Fruit fly (Drosophila melanogaster): ENCODE data around the gene Dim1.

Dim1 gene

dm6 chr2L:4386926-4387550, 16.0 kb upstream of the Dim1 start, which contains the start of gene Psf2 (continued):
- TF ChIP-seq Hand (GFP tag; optimal IDR thresholded peaks at IDR 0.05) = no peak
- TF ChIP-seq CG2116 (GFP tag; optimal IDR thresholded peaks at IDR 0.05) = peak; percentile 73
- peak; percentile 58; the same call in 2 of the 4 replicates for TF ChIP-seq Dll (GFP tag; IDR thresholded peaks at IDR 0.05; ENCODE audit: partially characterized antibody)
- no peak for TF ChIP-seq CG3407 (GFP tag; optimal IDR thresholded peaks at IDR 0.05)
- no peak for TF ChIP-seq Hsf (GFP tag; optimal IDR thresholded peaks at IDR 0.05)
- no peak for TF ChIP-seq CG7745 (tag; optimal IDR thresholded peaks at IDR 0.05)
- TF ChIP-seq E2f2 (GFP tag; IDR thresholded peaks at IDR 0.05) = peak; percentile 71
- TF ChIP-seq CG1603 (tag; optimal IDR thresholded peaks at IDR 0.05) = peak; percentile 63
- no peak for TF ChIP-seq sr (GFP tag; IDR thresholded peaks at IDR 0.05)
- no peak for TF ChIP-seq ham (GFP tag; IDR thresholded peaks at IDR 0.05)
- TF ChIP-seq dysf (GFP tag; IDR thresholded peaks at IDR 0.05) = no peak
- no peak for TF ChIP-seq CG10147 (GFP tag; optimal IDR thresholded peaks at IDR 0.05)
- peak; percentile 9; the same call in 1 of the 3 replicates for TF ChIP-seq zen2 (GFP tag; IDR thresholded peaks at IDR 0.05; ENCODE audit: partially characterized antibody)
- TF ChIP-seq CG2678 (tag; optimal IDR thresholded peaks at IDR 0.05) = no peak
- no peak for TF ChIP-seq ken (GFP tag; IDR thresholded peaks at IDR 0.05)
- no peak for TF ChIP-seq tll (GFP tag; optimal IDR thresholded peaks at IDR 0.05)
- TF ChIP-seq az2 (GFP tag; optimal IDR thresholded peaks at IDR 0.05) = no peak
- TF ChIP-seq Trl (optimal IDR thresholded peaks at IDR 0.05) = no peak
- TF ChIP-seq Trl (GFP tag; optimal IDR thresholded peaks at IDR 0.05) = no peak
- no peak for TF ChIP-seq sens-2 (GFP tag; IDR thresholded peaks at IDR 0.05)
- TF ChIP-seq CG14710 (tag; optimal IDR thresholded peaks at IDR 0.05) = peak; percentile 26
- TF ChIP-seq Med (GFP tag) = peak; percentile 80
- TF ChIP-seq trem (tag; optimal IDR thresholded peaks at IDR 0.05) = peak; percentile 37
- no peak for TF ChIP-seq p53 (GFP tag; optimal IDR thresholded peaks at IDR 0.05)
- TF ChIP-seq CG16815 (GFP tag; optimal IDR thresholded peaks at IDR 0.05) = no peak
- TF ChIP-seq CG42726 (GFP tag; IDR thresholded peaks at IDR 0.05; ENCODE audit: partially characterized antibody) = peak; percentile 49; the same call in 1 of the 2 replicates
- no peak for TF ChIP-seq bowl (GFP tag; IDR thresholded peaks at IDR 0.05)
- peak; percentile 27 for TF ChIP-seq CG4617 (GFP tag; optimal IDR thresholded peaks at IDR 0.05; ENCODE audit: borderline replicate concordance)
- TF ChIP-seq Antp (GFP tag; optimal IDR thresholded peaks at IDR 0.05) = peak; percentile 24
- no peak for TF ChIP-seq CG31388 (GFP tag; optimal IDR thresholded peaks at IDR 0.05)
- TF ChIP-seq ase (GFP tag; IDR thresholded peaks at IDR 0.05) = no peak
- TF ChIP-seq zen (tag; optimal IDR thresholded peaks at IDR 0.05) = no peak
- peak; percentile 34; the same call in 1 of the 2 replicates for TF ChIP-seq CG9932 (GFP tag; IDR thresholded peaks at IDR 0.05)
- TF ChIP-seq CG7839 (tag; optimal IDR thresholded peaks at IDR 0.05) = no peak
- no peak for TF ChIP-seq CG10267 (tag; optimal IDR thresholded peaks at IDR 0.05)
- TF ChIP-seq jumu (GFP tag; optimal IDR thresholded peaks at IDR 0.05) = no peak
- TF ChIP-seq row (GFP tag; IDR thresholded peaks at IDR 0.05) = peak; percentile 21; the same call in 1 of the 3 replicates
- TF ChIP-seq HLH3B (GFP tag; IDR thresholded peaks at IDR 0.05) = no peak

DNA sequence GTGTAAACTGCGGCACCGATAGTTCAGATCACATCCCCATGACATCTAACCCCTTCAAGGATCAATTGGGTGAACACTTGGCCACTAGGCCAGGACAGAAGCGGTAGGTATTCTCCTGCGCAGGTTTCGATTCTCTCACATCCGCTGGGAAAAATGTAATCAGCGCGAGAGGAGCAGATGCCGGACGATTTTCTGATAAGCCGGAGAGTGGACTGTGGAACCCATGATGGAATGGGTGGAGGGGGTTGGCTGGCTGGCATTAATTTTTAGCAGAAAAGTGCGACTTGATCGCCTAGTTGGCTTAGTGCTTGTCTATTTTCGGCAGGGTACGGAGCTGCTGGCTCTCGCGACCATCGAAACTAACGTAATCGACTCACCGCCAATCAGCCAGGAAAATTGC, 15.0 kb upstream of the Dim1 start, which contains the start of gene Tps1:
Tps1 (plus strand) TSS at position 301 of the 400 bp plus-strand sequence.
- TF ChIP-seq crol (GFP tag; IDR thresholded peaks at IDR 0.05) (no peak), CG7556 (GFP tag; optimal IDR thresholded peaks at IDR 0.05) (no peak), run (tag; optimal IDR thresholded peaks at IDR 0.05) (no peak), ham (GFP tag; IDR thresholded peaks at IDR 0.05) (0 out of 2 replicates have a peak, but pooled peaks have one; percentile 12), CG4820 (GFP tag; optimal IDR thresholded peaks at IDR 0.05) (no peak), CG34376 (GFP tag; optimal IDR thresholded peaks at IDR 0.05) (peak; percentile 64), CG17829 (tag; optimal IDR thresholded peaks at IDR 0.05) (no peak), sug (tag; optimal IDR thresholded peaks at IDR 0.05) (peak; percentile 6), H2.0 (GFP tag; IDR thresholded peaks at IDR 0.05) (no peak), CG2875 (GFP tag; optimal IDR thresholded peaks at IDR 0.05) (no peak), Ada2b (GFP tag; IDR thresholded peaks at IDR 0.05) (no peak), Deaf1 (tag; optimal IDR thresholded peaks at IDR 0.05) (no peak), nom (GFP tag; optimal IDR thresholded peaks at IDR 0.05) (peak; percentile 42), dimm (GFP tag; IDR thresholded peaks at IDR 0.05) (no peak)

All from whole organism, embryonic.